Worm (Caenorhabditis elegans): ENCODE measurements around the gene npp-15.

ce11 chrIII:7956965-7957364, 28.1 kb downstream of the npp-15 start, which contains the start of gene C29E4.9:
- TF ChIP-seq pqm-1 (tag; optimal IDR thresholded peaks at IDR 0.05) (no peak), pha-4 (tag; optimal IDR thresholded peaks at IDR 0.05) (no peak), ama-1 (optimal IDR thresholded peaks at IDR 0.05) (no peak), eor-1 (tag; optimal IDR thresholded peaks at IDR 0.05) (no peak), fkh-10 (GFP tag; optimal IDR thresholded peaks at IDR 0.05) (no peak), mdl-1 (tag; optimal IDR thresholded peaks at IDR 0.05) (no peak)
